Worm (Caenorhabditis elegans) whole organism, late embryonic: ENCODE results near the gene sre-48.

ENCODE experiments used
- ceh-18 ChIP-seq: sonication (generic microtip); optimal IDR thresholded peaks from 2 replicates; lab custom pipeline; 2016; ENCODE audit warnings: missing genetic modification characterization, missing compliant biosample characterization
- ceh-2 ChIP-seq: sonication (generic microtip); optimal IDR thresholded peaks from 2 replicates; lab custom pipeline; 2016; ENCODE audit warnings: missing genotype, missing genetic modification characterization, missing compliant biosample characterization
- fkh-10 ChIP-seq: fragments of 150-350 bp; optimal IDR thresholded peaks from 2 replicates; lab custom pipeline; 2014; ENCODE audit warnings: missing biosample characterization, missing genetic modification reagents, missing genetic modification characterization

- TF ChIP-seq fkh-10 (GFP tag; lab: Kevin White, UChicago): no peak
- TF ChIP-seq ceh-2 (tag; lab: Kevin White, UChicago): no peak
- TF ChIP-seq ceh-18: no peak
Observed at ce11 chrII:13982923-13983322, 3.2 kb upstream of the sre-48 start, which contains the start of the genes Y39G8B.13 and Y39G8B.10.
